Worm (Caenorhabditis elegans) whole organism, midembryonic: ENCODE data around the gene srsx-37.
"Not testable (repeated sequence)": the region's sequence is repeated elsewhere in the genome, so short reads cannot be mapped to it uniquely, and the experiment has no call there.

Experiments
- ref-1 ChIP-seq: fragments of 200-800 bp; sonication (Bioruptor generic); conservative IDR thresholded peaks from 2 replicates; pipeline ENCODE4 v1.3.6; 2022; ENCODE audit warnings: missing genetic modification reagents, missing genetic modification characterization, missing compliant biosample characterization
- ztf-23 ChIP-seq: fragments of 200-800 bp; sonication (Bioruptor generic); IDR thresholded peaks from 2 replicates; pipeline ENCODE4 v1.3.6; 2022; ENCODE audit warnings: missing genetic modification reagents, missing genetic modification characterization, missing compliant biosample characterization

DNA sequence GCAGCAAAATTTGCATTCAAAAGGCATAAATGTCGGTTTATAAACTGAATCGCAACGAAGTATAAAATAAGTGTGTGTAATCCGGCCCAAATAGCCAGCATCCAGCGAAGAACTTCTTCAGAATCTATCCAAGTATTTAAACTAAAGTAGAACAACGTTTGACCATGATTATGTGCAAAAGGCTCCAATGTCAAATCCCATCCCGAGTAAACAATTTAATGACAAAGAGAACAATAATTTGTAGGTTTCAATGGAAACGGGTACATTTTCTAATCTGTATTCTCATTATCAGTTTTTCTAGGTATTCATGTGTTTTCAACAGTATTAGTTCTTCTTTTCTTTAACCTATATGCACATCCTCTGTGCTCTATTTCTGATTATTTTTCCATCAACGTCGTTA lies 51.3 kb downstream of the srsx-37 start, which contains the start of gene C41G6.12:
- TF ChIP-seq ref-1, ztf-23 (GFP tag; lab: Robert Waterston, UW): not testable (repeated sequence)
